Worm (Caenorhabditis elegans) whole organism, midembryonic: ENCODE results near the gene set-12.

Experiments used
- T22C8.4 ChIP-seq: fragments of 200-800 bp; sonication (Bioruptor generic); IDR thresholded peaks from 2 replicates; pipeline ENCODE4 v1.3.6; 2022; ENCODE audit warnings: missing genetic modification characterization, missing compliant biosample characterization
- flt-1 ChIP-seq: fragments of 200-800 bp; sonication (Bioruptor generic); IDR thresholded peaks from 2 replicates; pipeline ENCODE4 v1.3.6; 2022; ENCODE audit warnings: missing genetic modification characterization, missing compliant biosample characterization
- med-1 ChIP-seq: sonication (generic microtip); optimal IDR thresholded peaks from 2 replicates; lab custom pipeline; 2017; ENCODE audit warnings: missing genetic modification characterization, mild to moderate bottlenecking, missing compliant biosample characterization, antibody characterized with exemption, missing genetic modification reagents; ENCODE audit not compliant: insufficient read depth
- ref-1 ChIP-seq: fragments of 200-800 bp; sonication (Bioruptor generic); conservative IDR thresholded peaks from 2 replicates; pipeline ENCODE4 v1.3.6; 2022; ENCODE audit warnings: missing genetic modification reagents, missing genetic modification characterization, missing compliant biosample characterization
- tab-1 ChIP-seq: fragments of 200-800 bp; sonication (Bioruptor generic); IDR thresholded peaks from 2 replicates; pipeline ENCODE4 v1.3.6; 2022; ENCODE audit warnings: missing genetic modification characterization, missing compliant biosample characterization
- ztf-23 ChIP-seq: fragments of 200-800 bp; sonication (Bioruptor generic); IDR thresholded peaks from 2 replicates; pipeline ENCODE4 v1.3.6; 2022; ENCODE audit warnings: missing genetic modification reagents, missing genetic modification characterization, missing compliant biosample characterization
- ztf-29 ChIP-seq: fragments of 200-800 bp; sonication (Bioruptor generic); IDR thresholded peaks from 2 replicates; pipeline ENCODE4 v1.3.6; 2022; ENCODE audit warnings: missing genetic modification reagents, missing genetic modification characterization, missing compliant biosample characterization

- TF ChIP-seq ref-1 (GFP tag; lab: Robert Waterston, UW) (no peak), flt-1 (GFP tag; lab: Robert Waterston, UW) (no peak), ztf-23 (GFP tag; lab: Robert Waterston, UW) (no peak), T22C8.4 (GFP tag; lab: Robert Waterston, UW) (no peak), tab-1 (GFP tag; lab: Robert Waterston, UW) (no peak), med-1 (GFP tag; lab: Kevin White, UChicago) (no peak), ztf-29 (GFP tag; lab: Robert Waterston, UW) (no peak)
Observed at ce11 chrX:7727601-7728000, 8.5 kb downstream of the set-12 start, which contains the start of gene vit-1.
